Fruit fly (Drosophila melanogaster): ENCODE measurements around the gene Csl4.

dm6 chr2L:11113011-11113528 is 10.3 kb downstream of the Csl4 start, which contains the start of gene Idua:
- TF ChIP-seq rn (GFP tag; IDR thresholded peaks at IDR 0.05) (no peak), CG34367 (tag; optimal IDR thresholded peaks at IDR 0.05) (peak; percentile 63), Pif1A (GFP tag; optimal IDR thresholded peaks at IDR 0.05) (no peak), CG15710 (tag; optimal IDR thresholded peaks at IDR 0.05) (peak; percentile 83), CG13204 (GFP tag; optimal IDR thresholded peaks at IDR 0.05) (no peak), gl (tag; optimal IDR thresholded peaks at IDR 0.05) (peak; percentile 18), CG12605 (GFP tag; IDR thresholded peaks at IDR 0.05) (no peak; the same call in 1 of the 2 replicates), CG32121 (GFP tag; IDR thresholded peaks at IDR 0.05) (peak; percentile 67; the same call in 1 of the 2 replicates), CG8301 (tag; optimal IDR thresholded peaks at IDR 0.05) (no peak), Pif1B (GFP tag; optimal IDR thresholded peaks at IDR 0.05) (no peak)

Measured in whole organism, pupa.